Worm (Caenorhabditis elegans): ENCODE data around the gene C06A1.3.

C06A1.3 gene

ce11 chrII:10594758-10595157 is 22.7 kb downstream of the C06A1.3 start, which contains the start of gene C14A4.6:
Gene C14A4.6 (minus strand): TSS chrII:10594776.
- TF ChIP-seq lin-29 (GFP tag; IDR thresholded peaks at IDR 0.05), result no peak
- TF ChIP-seq duxl-1 (tag; optimal IDR thresholded peaks at IDR 0.05; ENCODE audit: poor library complexity), result no peak
- TF ChIP-seq pqm-1 (tag; optimal IDR thresholded peaks at IDR 0.05), result peak; percentile 88
- no peak for TF ChIP-seq dmd-9 (GFP tag; IDR thresholded peaks at IDR 0.05)
- no peak for TF ChIP-seq dmd-8 (GFP tag; IDR thresholded peaks at IDR 0.05)
- TF ChIP-seq mdt-29 (GFP tag; IDR thresholded peaks at IDR 0.05), result no peak
- no peak for TF ChIP-seq ztf-7 (tag; optimal IDR thresholded peaks at IDR 0.05)
- TF ChIP-seq nhr-48 (tag; optimal IDR thresholded peaks at IDR 0.05), result no peak
- no peak for TF ChIP-seq unc-62 (GFP tag; optimal IDR thresholded peaks at IDR 0.05 in 1 of 2)
- TF ChIP-seq unc-62 (tag; optimal IDR thresholded peaks at IDR 0.05), result no peak
- peak; percentile 35 for TF ChIP-seq mes-2 (tag; optimal IDR thresholded peaks at IDR 0.05; ENCODE audit: poor library complexity, severe bottlenecking)
- TF ChIP-seq lsy-2 (tag; optimal IDR thresholded peaks at IDR 0.05), result no peak
- TF ChIP-seq Y105C5A.15 (GFP tag; IDR thresholded peaks at IDR 0.05), result no peak
- no peak for TF ChIP-seq daf-16 (GFP tag; optimal IDR thresholded peaks at IDR 0.05)
- TF ChIP-seq daf-16 (tag; optimal IDR thresholded peaks at IDR 0.05), result peak; percentile 76
- TF ChIP-seq attf-4 (tag; optimal IDR thresholded peaks at IDR 0.05), result no peak
- TF ChIP-seq dve-1 (tag; optimal IDR thresholded peaks at IDR 0.05; ENCODE audit: insufficient read depth), result peak; percentile 79
- TF ChIP-seq tag-97 (GFP tag; IDR thresholded peaks at IDR 0.05), result no peak
- TF ChIP-seq nhr-76 (tag; optimal IDR thresholded peaks at IDR 0.05), result no peak
- peak; percentile 43 for TF ChIP-seq hlh-11 (tag; optimal IDR thresholded peaks at IDR 0.05)
- peak; percentile 47; the same call in 1 of the 2 replicates for TF ChIP-seq dmd-6 (GFP tag; IDR thresholded peaks at IDR 0.05)
- TF ChIP-seq Y48G9A.11 (GFP tag; IDR thresholded peaks at IDR 0.05), result no peak
- no peak for TF ChIP-seq egl-27 (tag; optimal IDR thresholded peaks at IDR 0.05)
- no peak for TF ChIP-seq saeg-2 (GFP tag; IDR thresholded peaks at IDR 0.05)
- TF ChIP-seq lin-38 (GFP tag; IDR thresholded peaks at IDR 0.05), result no peak
- peak; percentile 81 for TF ChIP-seq nhr-28 (tag; optimal IDR thresholded peaks at IDR 0.05)
- TF ChIP-seq nhr-102 (tag; optimal IDR thresholded peaks at IDR 0.05), result no peak
- no peak for TF ChIP-seq mxl-3 (GFP tag; optimal IDR thresholded peaks at IDR 0.05)
- TF ChIP-seq ces-1 (GFP tag; optimal IDR thresholded peaks at IDR 0.05), result no peak
- TF ChIP-seq T26A8.4 (GFP tag; IDR thresholded peaks at IDR 0.05), result no peak
- no peak for TF ChIP-seq zip-11 (GFP tag; IDR thresholded peaks at IDR 0.05)
- TF ChIP-seq fos-1 (tag; optimal IDR thresholded peaks at IDR 0.05), result no peak
- no peak for TF ChIP-seq ztf-11 (tag; optimal IDR thresholded peaks at IDR 0.05)
- TF ChIP-seq php-3 (GFP tag; IDR thresholded peaks at IDR 0.05), result no peak; the same call in 1 of the 2 replicates
- no peak for TF ChIP-seq zfp-2 (tag; optimal IDR thresholded peaks at IDR 0.05)

ce11 chrII:10596462-10596861 is 24.4 kb downstream of the C06A1.3 start, which contains the start of gene C14A4.7:
Gene C14A4.7 (minus strand): TSS chrII:10596562.
- TF ChIP-seq pqm-1 (tag; optimal IDR thresholded peaks at IDR 0.05), result peak; percentile 21
- no peak for TF ChIP-seq lin-13 (GFP tag; optimal IDR thresholded peaks at IDR 0.05)
- peak; percentile 9 for TF ChIP-seq dve-1 (tag; optimal IDR thresholded peaks at IDR 0.05; ENCODE audit: insufficient read depth)

DNA sequence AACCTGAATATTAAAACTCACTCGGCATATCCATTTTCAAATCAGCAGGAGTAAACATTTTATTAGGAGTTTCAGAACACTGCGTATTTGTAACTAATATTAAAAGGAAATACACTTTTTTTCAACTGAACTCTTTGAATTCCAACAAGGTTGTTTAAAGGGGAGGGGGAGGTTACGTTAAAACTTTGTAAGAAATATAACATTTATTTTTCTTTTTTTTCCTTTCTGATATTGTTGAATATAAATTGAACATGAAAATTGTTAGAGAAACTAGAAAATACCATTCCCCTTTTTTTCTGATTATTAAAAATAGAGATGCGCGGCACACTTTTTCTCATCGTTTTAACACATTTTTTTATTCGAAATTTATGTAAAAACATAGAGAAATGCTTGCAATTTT is 26.0 kb downstream of the C06A1.3 start, which contains the start of gene C14A4.8:
C14A4.8 (minus strand) TSS at position 101 of the 400 bp plus-strand sequence.
- TF ChIP-seq snpc-1.2 (GFP tag; IDR thresholded peaks at IDR 0.05) (no peak), madf-9 (GFP tag; conservative IDR thresholded peaks at IDR 0.05) (no peak), nhr-11 (tag; optimal IDR thresholded peaks at IDR 0.05) (no peak), unc-62 (GFP tag; optimal IDR thresholded peaks at IDR 0.05 in 1 of 2) (peak in 1 of 2 experiments; percentile 83), unc-62 (tag; optimal IDR thresholded peaks at IDR 0.05) (no peak), ztf-7 (tag; optimal IDR thresholded peaks at IDR 0.05) (no peak)

Data from whole organism, L4 larva.